Fruit fly (Drosophila melanogaster) S2 (cell line): ENCODE results near the gene GckIII.

ENCODE experiments used
- CG8478 ChIP-seq: fragments of >200 bp; optimal IDR thresholded peaks from 2 replicates; lab custom pipeline; 2018
- CTCF ChIP-seq, 2 experiments: fragments of >200 bp; optimal IDR thresholded peaks; 2 replicates each; lab custom pipeline; 2018

dm6 chr3R:17135747-17136146 is 50.4 kb downstream of the GckIII start, which contains the start of gene CG5246:
- TF ChIP-seq CG8478 (lab: Kevin White, UChicago), result no peak
- no peak for TF ChIP-seq CTCF (optimal IDR thresholded peaks at IDR 0.05; lab: Kevin White, UChicago)
